Fruit fly (Drosophila melanogaster) whole organism, embryonic: ENCODE measurements around the gene Gcn5.

Source experiments
- Atf-2 ChIP-seq: fragments of 200-800 bp; sonication (Bioruptor generic); optimal IDR thresholded peaks from 2 replicates; lab custom pipeline; 2016; ENCODE audit warnings: missing biosample characterization, missing genetic modification characterization
- Awh ChIP-seq: fragments of 200-800 bp; sonication (Bioruptor generic); IDR thresholded peaks from 2 replicates; pipeline ENCODE4, ENCODE4 v1.3.6; 2022; ENCODE audit warnings: missing biosample characterization, missing genetic modification characterization
- CG10267 ChIP-seq: fragments of 200-800 bp; sonication (Bioruptor generic); optimal IDR thresholded peaks from 2 replicates; lab custom pipeline; 2018; ENCODE audit warnings: missing biosample characterization, mild to moderate bottlenecking, missing genetic modification characterization, moderate library complexity
- CG11723 ChIP-seq: fragments of 200-800 bp; sonication (Bioruptor generic); optimal IDR thresholded peaks from 2 replicates; lab custom pipeline; 2017; ENCODE audit warnings: missing biosample characterization, mild to moderate bottlenecking, missing genetic modification characterization
- CG12219 ChIP-seq: fragments of 200-800 bp; sonication (Bioruptor generic); optimal IDR thresholded peaks from 3 replicates; lab custom pipeline; 2018; ENCODE audit warnings: missing biosample characterization, mild to moderate bottlenecking, missing genetic modification characterization
- CG12299 ChIP-seq: fragments of 200-800 bp; sonication (Bioruptor generic); optimal IDR thresholded peaks from 2 replicates; lab custom pipeline; 2018; ENCODE audit warnings: missing biosample characterization, mild to moderate bottlenecking, missing genetic modification characterization
- CG12391 ChIP-seq: fragments of 200-800 bp; sonication (Bioruptor generic); optimal IDR thresholded peaks from 3 replicates; lab custom pipeline; 2018; ENCODE audit warnings: missing biosample characterization, mild to moderate bottlenecking, missing genetic modification characterization, moderate library complexity
- CG12769 ChIP-seq: fragments of 200-800 bp; sonication (Bioruptor generic); optimal IDR thresholded peaks from 2 replicates; lab custom pipeline; 2019; ENCODE audit warnings: missing biosample characterization, mild to moderate bottlenecking, missing genetic modification characterization, moderate library complexity
- CG14710 ChIP-seq: fragments of 200-800 bp; sonication (Bioruptor generic); optimal IDR thresholded peaks from 3 replicates; lab custom pipeline; 2019; ENCODE audit warnings: missing biosample characterization, mild to moderate bottlenecking, missing genetic modification characterization, moderate library complexity
- CG15011 ChIP-seq: fragments of 200-800 bp; sonication (Bioruptor generic); optimal IDR thresholded peaks from 3 replicates; lab custom pipeline; 2018; ENCODE audit warnings: missing biosample characterization, mild to moderate bottlenecking, missing genetic modification characterization
- CG15269 ChIP-seq: fragments of 200-800 bp; sonication (Bioruptor generic); optimal IDR thresholded peaks from 2 replicates; lab custom pipeline; 2018; ENCODE audit warnings: missing biosample characterization, mild to moderate bottlenecking, missing genetic modification characterization, moderate library complexity
- CG1647 ChIP-seq: fragments of 200-800 bp; sonication (Bioruptor generic); optimal IDR thresholded peaks from 3 replicates; lab custom pipeline; 2016; ENCODE audit warnings: missing biosample characterization, missing genetic modification characterization
- CG17359 ChIP-seq: fragments of 200-800 bp; sonication (Bioruptor generic); optimal IDR thresholded peaks from 3 replicates; lab custom pipeline; 2018; ENCODE audit warnings: missing biosample characterization, mild to moderate bottlenecking, missing genetic modification characterization, moderate library complexity
- CG17568 ChIP-seq: fragments of 200-800 bp; sonication (Bioruptor generic); optimal IDR thresholded peaks from 2 replicates; lab custom pipeline; 2018; ENCODE audit warnings: missing biosample characterization, mild to moderate bottlenecking, missing genetic modification characterization, moderate library complexity
- CG2678 ChIP-seq: fragments of 200-800 bp; sonication (Bioruptor generic); optimal IDR thresholded peaks from 3 replicates; lab custom pipeline; 2019; ENCODE audit warnings: missing biosample characterization, mild to moderate bottlenecking, missing genetic modification characterization, moderate library complexity
- CG31365 ChIP-seq: fragments of 200-800 bp; sonication (Bioruptor generic); optimal IDR thresholded peaks from 2 replicates; lab custom pipeline; 2018; ENCODE audit warnings: missing biosample characterization, mild to moderate bottlenecking, missing genetic modification characterization
- CG32767 ChIP-seq: fragments of 200-800 bp; sonication (Bioruptor generic); IDR thresholded peaks from 2 replicates; pipeline ENCODE4 v1.3.6; 2022; ENCODE audit warnings: missing biosample characterization, missing genetic modification characterization
- CG34376 ChIP-seq: fragments of 200-800 bp; sonication (Bioruptor generic); optimal IDR thresholded peaks from 2 replicates; lab custom pipeline; 2018; ENCODE audit warnings: missing biosample characterization, mild to moderate bottlenecking, missing genetic modification characterization
- CG5245 ChIP-seq: fragments of 200-800 bp; sonication (Bioruptor generic); optimal IDR thresholded peaks from 3 replicates; lab custom pipeline; 2016; ENCODE audit warnings: missing biosample characterization, missing genetic modification characterization
- CG8924 ChIP-seq: fragments of 200-800 bp; optimal IDR thresholded peaks from 3 replicates; lab custom pipeline; 2019; ENCODE audit warnings: missing biosample characterization, mild to moderate bottlenecking, missing genetic modification characterization, moderate library complexity
- CG9817 ChIP-seq: fragments of 200-800 bp; sonication (Bioruptor generic); optimal IDR thresholded peaks from 2 replicates; lab custom pipeline; 2018; ENCODE audit warnings: missing biosample characterization, mild to moderate bottlenecking, missing genetic modification characterization, moderate library complexity
- Dp ChIP-seq: fragments of 200-800 bp; sonication (Bioruptor generic); optimal IDR thresholded peaks from 2 replicates; lab custom pipeline; 2018; ENCODE audit warnings: missing biosample characterization, mild to moderate bottlenecking, missing genetic modification characterization, moderate library complexity
- H2.0 ChIP-seq: fragments of 200-800 bp; sonication (Bioruptor generic); IDR thresholded peaks from 2 replicates; pipeline ENCODE4 v1.3.6; 2022; ENCODE audit warnings: missing biosample characterization, missing genetic modification characterization
- Lpt ChIP-seq: fragments of >200 bp; optimal IDR thresholded peaks from 2 replicates; lab custom pipeline; 2018; ENCODE audit warnings: missing biosample characterization, missing genetic modification characterization
- MBD-R2 ChIP-seq: fragments of 200-800 bp; sonication (Bioruptor generic); IDR thresholded peaks from 2 replicates; pipeline ENCODE4 v1.3.6; 2022; ENCODE audit warnings: missing biosample characterization, missing genetic modification characterization
- Mad ChIP-seq: fragments of 200-800 bp; sonication (Bioruptor generic); optimal IDR thresholded peaks from 2 replicates; lab custom pipeline; 2016; ENCODE audit warnings: missing biosample characterization, missing genetic modification characterization
- NFAT ChIP-seq: fragments of 200-800 bp; sonication (Bioruptor generic); IDR thresholded peaks from 2 replicates; pipeline ENCODE4 v1.3.6; 2022; ENCODE audit warnings: missing biosample characterization, missing genetic modification characterization
- NK7.1 ChIP-seq: fragments of 200-800 bp; sonication (Bioruptor generic); optimal IDR thresholded peaks from 3 replicates; lab custom pipeline; 2016; ENCODE audit warnings: missing biosample characterization, missing genetic modification characterization
- Neu2 ChIP-seq: fragments of 200-800 bp; sonication (Bioruptor generic); optimal IDR thresholded peaks from 3 replicates; lab custom pipeline; 2016; ENCODE audit warnings: missing biosample characterization, missing genetic modification characterization, borderline replicate concordance
- Nf-YC ChIP-seq: fragments of 200-800 bp; optimal IDR thresholded peaks from 3 replicates; lab custom pipeline; 2019; ENCODE audit warnings: missing biosample characterization, mild to moderate bottlenecking, missing genetic modification characterization, moderate library complexity
- NfI ChIP-seq: fragments of 200-800 bp; sonication (Bioruptor generic); optimal IDR thresholded peaks from 3 replicates; lab custom pipeline; 2018; ENCODE audit warnings: missing biosample characterization, mild to moderate bottlenecking, missing genetic modification characterization, moderate library complexity
- Scr ChIP-seq: fragments of 200-800 bp; sonication (Bioruptor generic); IDR thresholded peaks from 2 replicates; pipeline ENCODE4 v1.3.6; 2022; ENCODE audit warnings: missing biosample characterization, missing genetic modification characterization; ENCODE audit not compliant: partially characterized antibody
- Ssrp ChIP-seq: fragments of 200-800 bp; sonication (Bioruptor generic); optimal IDR thresholded peaks from 2 replicates; lab custom pipeline; 2018; ENCODE audit warnings: missing biosample characterization, mild to moderate bottlenecking, missing genetic modification characterization, moderate library complexity
- ac ChIP-seq: fragments of 200-800 bp; sonication (Bioruptor generic); optimal IDR thresholded peaks from 3 replicates; lab custom pipeline; 2017; ENCODE audit warnings: missing biosample characterization, mild to moderate bottlenecking, missing genetic modification characterization
- amos ChIP-seq: fragments of 200-800 bp; sonication (Bioruptor generic); IDR thresholded peaks from 2 replicates; pipeline ENCODE4 v1.3.6; 2022; ENCODE audit warnings: missing biosample characterization, missing genetic modification characterization; ENCODE audit not compliant: partially characterized antibody
- aop ChIP-seq: fragments of 200-800 bp; sonication (Bioruptor generic); IDR thresholded peaks from 2 replicates; pipeline ENCODE4 v1.3.6; 2022; ENCODE audit warnings: missing biosample characterization, missing genetic modification characterization
- crc ChIP-seq: fragments of 200-800 bp; sonication (Bioruptor generic); optimal IDR thresholded peaks from 2 replicates; lab custom pipeline; 2016; ENCODE audit warnings: missing biosample characterization, missing genetic modification characterization
- dpn ChIP-seq, 2 experiments: fragments of 200-800 bp; sonication (Bioruptor generic); optimal IDR thresholded peaks; 3 replicates each; lab custom pipeline; 2016; ENCODE audit warnings: missing biosample characterization in 2 of 2, missing genetic modification characterization in 2 of 2
- fd3F ChIP-seq: fragments of 200-800 bp; sonication (Bioruptor generic); optimal IDR thresholded peaks from 2 replicates; lab custom pipeline; 2018; ENCODE audit warnings: missing biosample characterization, mild to moderate bottlenecking, missing genetic modification characterization, moderate library complexity
- fd96Cb ChIP-seq: fragments of 200-800 bp; sonication (Bioruptor generic); optimal IDR thresholded peaks from 2 replicates; lab custom pipeline; 2018; ENCODE audit warnings: missing biosample characterization, mild to moderate bottlenecking, missing genetic modification characterization, moderate library complexity
- gem ChIP-seq: fragments of 200-800 bp; sonication (Bioruptor generic); optimal IDR thresholded peaks from 2 replicates; lab custom pipeline; 2019; ENCODE audit warnings: missing biosample characterization, mild to moderate bottlenecking, missing genetic modification characterization, moderate library complexity
- hbn ChIP-seq: fragments of 200-800 bp; sonication (Bioruptor generic); IDR thresholded peaks from 2 replicates; pipeline ENCODE4 v1.3.6; 2022; ENCODE audit warnings: missing biosample characterization, missing genetic modification characterization; ENCODE audit not compliant: partially characterized antibody
- lola ChIP-seq, 3 experiments: fragments of >200 bp in 2 of 3; fragments of 200-800 bp in 1 of 3; sonication (Bioruptor generic) in 1 of 3; optimal IDR thresholded peaks; 2 replicates each; lab custom pipeline; 2017 to 2019; ENCODE audit warnings: missing biosample characterization in 3 of 3, missing genetic modification characterization in 3 of 3, mild to moderate bottlenecking in 1 of 3, moderate library complexity in 1 of 3
- nau ChIP-seq: fragments of 200-800 bp; sonication (Bioruptor generic); optimal IDR thresholded peaks from 3 replicates; lab custom pipeline; 2017; ENCODE audit warnings: missing biosample characterization, mild to moderate bottlenecking, missing genetic modification characterization, missing genetic modification reagents
- peb ChIP-seq: fragments of 200-800 bp; sonication (Bioruptor generic); IDR thresholded peaks from 2 replicates; pipeline ENCODE4 v1.3.6; 2022; ENCODE audit warnings: missing biosample characterization, missing genetic modification characterization
- pho ChIP-seq: fragments of 200-800 bp; sonication (Bioruptor generic); optimal IDR thresholded peaks from 2 replicates; lab custom pipeline; 2016; ENCODE audit warnings: missing biosample characterization, missing genetic modification characterization
- repo ChIP-seq: fragments of 200-800 bp; sonication (Bioruptor generic); optimal IDR thresholded peaks from 2 replicates; lab custom pipeline; 2016; ENCODE audit warnings: missing biosample characterization, missing genetic modification characterization
- sc ChIP-seq, 3 experiments: fragments of >200 bp in 2 of 3; fragments of 200-800 bp in 1 of 3; sonication (Bioruptor generic) in 1 of 3; optimal IDR thresholded peaks; 2 replicates in 2 of 3; 3 replicates in 1 of 3; lab custom pipeline; 2017; ENCODE audit warnings: mild to moderate bottlenecking in 1 of 3, missing biosample characterization in 1 of 3, missing genetic modification characterization in 1 of 3, missing genetic modification reagents in 1 of 3
- slbo ChIP-seq: fragments of 200-800 bp; sonication (Bioruptor generic); IDR thresholded peaks from 2 replicates; pipeline ENCODE4 v1.3.6; 2022; ENCODE audit warnings: missing biosample characterization, missing genetic modification characterization
- zfh2 ChIP-seq: fragments of 200-800 bp; sonication (Bioruptor generic); optimal IDR thresholded peaks from 2 replicates; lab custom pipeline; 2016; ENCODE audit warnings: missing biosample characterization, missing genetic modification characterization

The Gcn5 gene

DNA sequence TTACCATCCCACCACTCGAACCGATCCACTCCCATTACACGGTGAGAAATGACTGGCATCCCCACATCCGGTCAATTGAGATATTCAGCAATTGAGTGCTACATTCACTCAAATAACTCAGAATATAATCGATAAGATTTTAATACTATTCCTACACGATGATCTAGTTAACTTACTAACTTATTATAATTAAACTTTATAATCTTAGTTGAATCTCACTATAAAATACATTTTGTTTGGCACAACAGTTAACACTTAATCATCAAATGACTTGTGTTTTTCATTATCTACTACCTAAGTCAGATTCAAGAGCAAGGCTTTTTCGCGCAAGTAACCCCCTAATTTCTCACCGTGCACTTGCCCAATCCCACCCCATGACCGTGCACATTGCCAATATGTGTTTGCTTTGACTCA lies 28.5 kb downstream of the Gcn5 start (continued):
- TF ChIP-seq fd96Cb (tag; lab: Kevin White, UChicago): peak; percentile 36
- no peak for TF ChIP-seq aop (GFP tag; lab: Robert Waterston, UW)
- no peak for TF ChIP-seq Lpt
- TF ChIP-seq CG15269 (tag; lab: Kevin White, UChicago): peak; percentile 49
- TF ChIP-seq Ssrp (tag; lab: Kevin White, UChicago): peak; percentile 35
- TF ChIP-seq H2.0 (GFP tag; lab: Robert Waterston, UW): no peak
- peak; percentile 38 for TF ChIP-seq CG11723
- no peak for TF ChIP-seq CG32767 (GFP tag; lab: Robert Waterston, UW)
- TF ChIP-seq nau: peak; percentile 31
- TF ChIP-seq ac (GFP tag; lab: Kevin White, UChicago): no peak
- TF ChIP-seq CG17568 (GFP tag; lab: Kevin White, UChicago): no peak
- TF ChIP-seq CG17359 (tag; lab: Kevin White, UChicago): peak; percentile 42
- peak; percentile 47 for TF ChIP-seq CG12219 (GFP tag; lab: Kevin White, UChicago)
- TF ChIP-seq CG12769 (tag; lab: Kevin White, UChicago): peak; percentile 27
- TF ChIP-seq CG34376 (GFP tag; lab: Kevin White, UChicago): no peak
- peak; percentile 31 for TF ChIP-seq NfI (GFP tag; lab: Kevin White, UChicago)
- no peak for TF ChIP-seq MBD-R2 (GFP tag; lab: Robert Waterston, UW)
- TF ChIP-seq Dp (GFP tag; lab: Kevin White, UChicago): no peak
- TF ChIP-seq CG2678 (tag; lab: Kevin White, UChicago): peak; percentile 72
- TF ChIP-seq CG31365 (tag; lab: Kevin White, UChicago): no peak
- TF ChIP-seq pho (GFP tag; lab: Kevin White, UChicago): no peak
- TF ChIP-seq amos (GFP tag; lab: Robert Waterston, UW): no peak
- TF ChIP-seq CG12391 (tag; lab: Kevin White, UChicago): peak; percentile 57
- TF ChIP-seq fd3F (GFP tag; lab: Kevin White, UChicago): no peak
- peak in 1 of 3 experiments; percentile 42 for TF ChIP-seq lola (GFP tag; optimal IDR thresholded peaks at IDR 0.05; lab: Kevin White, UChicago)
- TF ChIP-seq hbn: no peak
- peak; percentile 4 for TF ChIP-seq CG15011
- TF ChIP-seq slbo (GFP tag; lab: Robert Waterston, UW): 0 out of 2 replicates have a peak, but pooled peaks have one; percentile 19
- TF ChIP-seq CG10267 (tag; lab: Kevin White, UChicago): peak; percentile 36
- no peak for TF ChIP-seq CG1647 (GFP tag; lab: Kevin White, UChicago)
- TF ChIP-seq Neu2 (GFP tag; lab: Kevin White, UChicago): no peak
- peak in 1 of 2 experiments; percentile 3 for TF ChIP-seq dpn (GFP tag; optimal IDR thresholded peaks at IDR 0.05; lab: Kevin White, UChicago)
- TF ChIP-seq Atf-2 (GFP tag; lab: Kevin White, UChicago): peak; percentile 1
- no peak for TF ChIP-seq Awh (GFP tag; lab: Robert Waterston, UW)
- no peak for TF ChIP-seq NFAT (GFP tag; lab: Robert Waterston, UW)
- peak; percentile 36 for TF ChIP-seq CG8924
- no peak for TF ChIP-seq crc (GFP tag; lab: Kevin White, UChicago)
- no peak for TF ChIP-seq CG5245 (GFP tag; lab: Kevin White, UChicago)
- no peak for TF ChIP-seq Scr
- TF ChIP-seq zfh2 (GFP tag; lab: Kevin White, UChicago): no peak
- TF ChIP-seq peb (GFP tag; lab: Robert Waterston, UW): no peak
- peak; percentile 24 for TF ChIP-seq CG14710 (tag; lab: Kevin White, UChicago)
- no peak for TF ChIP-seq Mad (GFP tag; lab: Kevin White, UChicago)
- TF ChIP-seq gem (tag; lab: Kevin White, UChicago): peak; percentile 66
- no peak for TF ChIP-seq NK7.1 (GFP tag; lab: Kevin White, UChicago)
- no peak for TF ChIP-seq CG9817 (tag; lab: Kevin White, UChicago)
- TF ChIP-seq CG12299 (tag; lab: Kevin White, UChicago): no peak
- no peak for TF ChIP-seq repo (GFP tag; lab: Kevin White, UChicago)
- peak; percentile 36 for TF ChIP-seq Nf-YC (tag; lab: Kevin White, UChicago)
- TF ChIP-seq sc (optimal IDR thresholded peaks at IDR 0.05; lab: Kevin White, UChicago): no peak
- no peak for TF ChIP-seq sc (GFP tag; optimal IDR thresholded peaks at IDR 0.05; lab: Kevin White, UChicago)
